Fruit fly (Drosophila melanogaster) whole organism, wandering third instar larva: ENCODE measurements around the gene Aplip1.

ENCODE experiments used
- CrebA ChIP-seq: fragments of 200-800 bp; sonication (Bioruptor generic); optimal IDR thresholded peaks from 2 replicates; lab custom pipeline; 2016; ENCODE audit warnings: missing biosample characterization, mild to moderate bottlenecking, missing genetic modification characterization, borderline replicate concordance
- Dfd ChIP-seq: fragments of >200 bp; optimal IDR thresholded peaks from 2 replicates; lab custom pipeline; 2017; ENCODE audit warnings: missing biosample characterization, missing genetic modification characterization
- Dif ChIP-seq: fragments of 200-275, 200-300 bp; sonication (Bioruptor generic); optimal IDR thresholded peaks from 2 replicates; lab custom pipeline; 2018; ENCODE audit warnings: missing biosample characterization, missing genetic modification characterization; ENCODE audit not compliant: partially characterized antibody
- GATAd ChIP-seq: sonication (Bioruptor generic); optimal IDR thresholded peaks from 2 replicates; lab custom pipeline; 2016; ENCODE audit warnings: missing biosample characterization, missing genetic modification characterization
- Hr78 ChIP-seq: fragments of >200 bp; optimal IDR thresholded peaks from 2 replicates; lab custom pipeline; 2017; ENCODE audit warnings: missing biosample characterization, missing genetic modification characterization
- Hr83 ChIP-seq: fragments of 200-300 bp; sonication (Bioruptor generic); optimal IDR thresholded peaks from 2 replicates; lab custom pipeline; 2016; ENCODE audit warnings: missing biosample characterization, mild to moderate bottlenecking, missing genetic modification characterization, moderate library complexity; ENCODE audit not compliant: poor library complexity, severe bottlenecking
- Jra ChIP-seq: sonication (Bioruptor generic); optimal IDR thresholded peaks from 2 replicates; lab custom pipeline; 2016; ENCODE audit warnings: missing biosample characterization, missing genetic modification characterization
- Mio ChIP-seq: sonication (Bioruptor generic); optimal IDR thresholded peaks from 2 replicates; lab custom pipeline; 2016; ENCODE audit warnings: missing biosample characterization, missing genetic modification characterization
- Myc ChIP-seq: fragments of >200 bp; optimal IDR thresholded peaks from 2 replicates; lab custom pipeline; 2017
- N ChIP-seq: fragments of >200 bp; optimal IDR thresholded peaks from 2 replicates; lab custom pipeline; 2018; ENCODE audit warnings: missing biosample characterization, missing external identifiers, missing genetic modification characterization
- Rel ChIP-seq, 2 experiments: fragments of 200-800 bp; sonication (Bioruptor generic) in 1 of 2; optimal IDR thresholded peaks; 2 replicates in 1 of 2; 3 replicates in 1 of 2; lab custom pipeline; 2016 to 2019; ENCODE audit warnings: mild to moderate bottlenecking in 2 of 2, missing biosample characterization in 2 of 2, missing genetic modification characterization in 2 of 2, moderate library complexity in 1 of 2
- Vsx2 ChIP-seq: fragments of 200-300, 225-300 bp; sonication (Bioruptor generic); optimal IDR thresholded peaks from 2 replicates; lab custom pipeline; 2018; ENCODE audit warnings: missing biosample characterization, missing genetic modification characterization; ENCODE audit not compliant: partially characterized antibody
- br ChIP-seq: fragments of 200-800 bp; sonication (Bioruptor generic); optimal IDR thresholded peaks from 2 replicates; lab custom pipeline; 2016; ENCODE audit warnings: missing biosample characterization, missing genetic modification characterization
- brk ChIP-seq: fragments of 200-800 bp; sonication (Bioruptor generic); optimal IDR thresholded peaks from 2 replicates; lab custom pipeline; 2016; ENCODE audit warnings: missing biosample characterization, mild to moderate bottlenecking, missing genetic modification characterization
- dl ChIP-seq, 2 experiments: fragments of 175-275, 200-275 bp in 1 of 2; fragments of 200-275 bp in 1 of 2; sonication (Bioruptor generic); optimal IDR thresholded peaks; lab custom pipeline; 2018; ENCODE audit warnings: mild to moderate bottlenecking in 2 of 2, missing biosample characterization in 2 of 2, missing genetic modification characterization in 2 of 2, moderate library complexity in 2 of 2; ENCODE audit not compliant: partially characterized antibody in 2 of 2, insufficient read depth in 1 of 2
- dmrt93B ChIP-seq: fragments of 200-800 bp; sonication (Bioruptor generic); optimal IDR thresholded peaks from 2 replicates; lab custom pipeline; 2018; ENCODE audit warnings: missing biosample characterization, mild to moderate bottlenecking, missing genetic modification characterization
- dsf ChIP-seq: sonication (Bioruptor generic); optimal IDR thresholded peaks from 2 replicates; lab custom pipeline; 2016; ENCODE audit warnings: missing biosample characterization, missing genetic modification characterization, borderline replicate concordance
- ey ChIP-seq: fragments of 200-800 bp; sonication (Bioruptor generic); optimal IDR thresholded peaks from 2 replicates; lab custom pipeline; 2016; ENCODE audit warnings: missing biosample characterization, missing genetic modification characterization
- foxo ChIP-seq, 2 experiments: fragments of 200-800 bp; sonication (Bioruptor generic); optimal IDR thresholded peaks; 2 replicates in 1 of 2; 3 replicates in 1 of 2; lab custom pipeline; 2016 to 2017; ENCODE audit warnings: missing biosample characterization in 2 of 2, missing genetic modification characterization in 2 of 2
- fru ChIP-seq: fragments of 200-800 bp; sonication (Bioruptor generic); optimal IDR thresholded peaks from 3 replicates; lab custom pipeline; 2016; ENCODE audit warnings: missing biosample characterization, mild to moderate bottlenecking, missing genetic modification characterization
- h ChIP-seq: fragments of 200-800 bp; sonication (Bioruptor generic); optimal IDR thresholded peaks from 3 replicates; lab custom pipeline; 2016; ENCODE audit warnings: missing biosample characterization, mild to moderate bottlenecking, missing genetic modification characterization
- jim ChIP-seq: fragments of 175-275, 200-325 bp; sonication (Bioruptor generic); optimal IDR thresholded peaks from 2 replicates; lab custom pipeline; 2016; ENCODE audit warnings: missing biosample characterization, mild to moderate bottlenecking, missing genetic modification characterization
- lola ChIP-seq: fragments of >200 bp; optimal IDR thresholded peaks from 2 replicates; lab custom pipeline; 2017; ENCODE audit warnings: missing biosample characterization, missing genetic modification characterization
- pan ChIP-seq: fragments of >200 bp; optimal IDR thresholded peaks from 2 replicates; lab custom pipeline; 2017
- rgr ChIP-seq: fragments of 200-800 bp; sonication (Bioruptor generic); optimal IDR thresholded peaks from 3 replicates; lab custom pipeline; 2016; ENCODE audit warnings: missing biosample characterization, mild to moderate bottlenecking, missing genetic modification characterization
- sage ChIP-seq: fragments of 200-800 bp; sonication (Bioruptor generic); optimal IDR thresholded peaks from 2 replicates; lab custom pipeline; 2016; ENCODE audit warnings: missing biosample characterization, mild to moderate bottlenecking, missing genetic modification characterization
- sv ChIP-seq: fragments of 200-800 bp; sonication (Bioruptor generic); optimal IDR thresholded peaks from 3 replicates; lab custom pipeline; 2016; ENCODE audit warnings: missing biosample characterization, missing genetic modification characterization
- usp ChIP-seq: fragments of >200 bp; optimal IDR thresholded peaks from 2 replicates; lab custom pipeline; 2017; ENCODE audit warnings: missing biosample characterization, missing genetic modification characterization
- woc ChIP-seq: sonication (Bioruptor generic); optimal IDR thresholded peaks from 2 replicates; lab custom pipeline; 2016; ENCODE audit warnings: missing biosample characterization, mild to moderate bottlenecking, missing genetic modification characterization

Gene Aplip1

dm6 chr3L:1227303-1227797, 31.2 kb downstream of the Aplip1 start, which contains the start of gene LysS:
LysS (plus strand) TSS chr3L:1227747.
- TF ChIP-seq Hr78 (GFP tag; lab: Kevin White, UChicago) (no peak), usp (GFP tag; lab: Kevin White, UChicago) (no peak), Rel (GFP tag; optimal IDR thresholded peaks at IDR 0.05; lab: Kevin White, UChicago) (no peak), Rel (tag; optimal IDR thresholded peaks at IDR 0.05; lab: Kevin White, UChicago) (peak; percentile 91), GATAd (GFP tag; lab: Kevin White, UChicago) (no peak), brk (no peak), fru (GFP tag; lab: Kevin White, UChicago) (no peak), sage (GFP tag; lab: Kevin White, UChicago) (no peak), Myc (lab: Kevin White, UChicago) (no peak)

- TF ChIP-seq Mio (GFP tag; lab: Kevin White, UChicago), result no peak
- no peak for TF ChIP-seq brk
- TF ChIP-seq foxo (GFP tag; optimal IDR thresholded peaks at IDR 0.05; lab: Kevin White, UChicago), result no peak
- no peak for TF ChIP-seq lola (GFP tag; lab: Kevin White, UChicago)
- TF ChIP-seq Hr83 (GFP tag; lab: Kevin White, UChicago), result no peak
- TF ChIP-seq br (GFP tag; lab: Kevin White, UChicago), result no peak
Measured at dm6 chr3L:1232582-1232981, 36.5 kb downstream of the Aplip1 start, which contains the start of gene CG33965. CG33965 (plus strand) TSS chr3L:1232882.

dm6 chr3L:1233830-1234229, 37.7 kb downstream of the Aplip1 start, which contains the start of gene CG33966:
CG33966 (plus strand) TSS chr3L:1234130.
- TF ChIP-seq Dfd (GFP tag; lab: Kevin White, UChicago), result no peak
- no peak for TF ChIP-seq lola (GFP tag; lab: Kevin White, UChicago)
- no peak for TF ChIP-seq jim (GFP tag; lab: Kevin White, UChicago)
- TF ChIP-seq h (GFP tag; lab: Kevin White, UChicago), result no peak
- no peak for TF ChIP-seq sv (GFP tag; lab: Kevin White, UChicago)
- no peak for TF ChIP-seq dl (GFP tag; optimal IDR thresholded peaks at IDR 0.05; lab: Kevin White, UChicago; ENCODE audit: insufficient read depth in 1 of 2, partially characterized antibody in 2 of 2)
- TF ChIP-seq rgr, result no peak
- no peak for TF ChIP-seq Jra
- TF ChIP-seq dsf (GFP tag; lab: Kevin White, UChicago), result no peak
- TF ChIP-seq ey (GFP tag; lab: Kevin White, UChicago), result no peak

dm6 chr3L:1235426-1235825, 39.3 kb downstream of the Aplip1 start, which contains the start of gene galene:
galene (plus strand) TSS chr3L:1235726.
- TF ChIP-seq sv (GFP tag; lab: Kevin White, UChicago) (no peak), dl (GFP tag; optimal IDR thresholded peaks at IDR 0.05; lab: Kevin White, UChicago; ENCODE audit: insufficient read depth in 1 of 2, partially characterized antibody in 2 of 2) (no peak), Jra (no peak), N (no peak), sage (GFP tag; lab: Kevin White, UChicago) (no peak), Vsx2 (GFP tag; lab: Kevin White, UChicago) (no peak), pan (lab: Kevin White, UChicago) (no peak), Mio (GFP tag; lab: Kevin White, UChicago) (no peak), Dfd (GFP tag; lab: Kevin White, UChicago) (no peak), woc (GFP tag; lab: Kevin White, UChicago) (no peak)
- TF ChIP-seq, all 38 proteins: peak for 0

- no peak for TF ChIP-seq sage (GFP tag; lab: Kevin White, UChicago)
- no peak for TF ChIP-seq usp (GFP tag; lab: Kevin White, UChicago)
- no peak for TF ChIP-seq pan (lab: Kevin White, UChicago)
- no peak for TF ChIP-seq Hr78 (GFP tag; lab: Kevin White, UChicago)
- no peak for TF ChIP-seq dl (GFP tag; optimal IDR thresholded peaks at IDR 0.05; lab: Kevin White, UChicago; ENCODE audit: insufficient read depth in 1 of 2, partially characterized antibody in 2 of 2)
- no peak for TF ChIP-seq jim (GFP tag; lab: Kevin White, UChicago)
- TF ChIP-seq GATAd (GFP tag; lab: Kevin White, UChicago), result no peak
- no peak for TF ChIP-seq woc (GFP tag; lab: Kevin White, UChicago)
- TF ChIP-seq Mio (GFP tag; lab: Kevin White, UChicago), result no peak
- TF ChIP-seq lola (GFP tag; lab: Kevin White, UChicago), result no peak
- TF ChIP-seq Hr83 (GFP tag; lab: Kevin White, UChicago), result no peak
- no peak for TF ChIP-seq br (GFP tag; lab: Kevin White, UChicago)
- TF ChIP-seq foxo (GFP tag; optimal IDR thresholded peaks at IDR 0.05; lab: Kevin White, UChicago), result no peak
- TF ChIP-seq Myc (lab: Kevin White, UChicago), result no peak
- no peak for TF ChIP-seq CrebA (GFP tag; lab: Kevin White, UChicago)
- TF ChIP-seq Rel (GFP tag; optimal IDR thresholded peaks at IDR 0.05; lab: Kevin White, UChicago), result no peak
- TF ChIP-seq Rel (tag; optimal IDR thresholded peaks at IDR 0.05; lab: Kevin White, UChicago), result no peak
- TF ChIP-seq dmrt93B (GFP tag; lab: Kevin White, UChicago), result no peak
- no peak for TF ChIP-seq Vsx2 (GFP tag; lab: Kevin White, UChicago)
- TF ChIP-seq Dif (GFP tag; lab: Kevin White, UChicago), result no peak
Measured at dm6 chr3L:1238219-1238618, 42.1 kb downstream of the Aplip1 start, which contains the start of gene CG9192. CG9192 (minus strand) TSS chr3L:1238319.
